Fruit fly (Drosophila melanogaster) whole organism, embryonic: ENCODE data around the gene mEFTs.

Experiments used
- Ada2b ChIP-seq: fragments of 200-800 bp; sonication (Bioruptor generic); IDR thresholded peaks from 2 replicates; pipeline ENCODE4 v1.3.6; 2022; ENCODE audit warnings: missing biosample characterization, missing genetic modification characterization
- CG10366 ChIP-seq: fragments of 200-800 bp; sonication (Bioruptor generic); IDR thresholded peaks from 2 replicates; pipeline ENCODE4 v1.3.6; 2022; ENCODE audit warnings: missing biosample characterization, missing genetic modification characterization
- CG10565 ChIP-seq: fragments of 200-800 bp; sonication (Bioruptor generic); optimal IDR thresholded peaks from 3 replicates; lab custom pipeline; 2016; ENCODE audit warnings: missing biosample characterization, mild to moderate bottlenecking, missing genetic modification characterization
- CG11456 ChIP-seq: fragments of 200-800 bp; sonication (Bioruptor generic); IDR thresholded peaks from 3 replicates; pipeline ENCODE4 v1.3.6; 2022; ENCODE audit warnings: missing biosample characterization, missing genetic modification characterization
- CG11696 ChIP-seq: fragments of 200-800 bp; sonication (Bioruptor generic); IDR thresholded peaks from 2 replicates; pipeline ENCODE4 v1.3.6; 2022; ENCODE audit warnings: missing biosample characterization, missing genetic modification characterization
- CG12391 ChIP-seq: fragments of 200-800 bp; sonication (Bioruptor generic); optimal IDR thresholded peaks from 3 replicates; lab custom pipeline; 2018; ENCODE audit warnings: missing biosample characterization, mild to moderate bottlenecking, missing genetic modification characterization, moderate library complexity
- CG17186 ChIP-seq: fragments of 200-800 bp; sonication (Bioruptor generic); optimal IDR thresholded peaks from 3 replicates; lab custom pipeline; 2017; ENCODE audit warnings: missing biosample characterization, missing genetic modification reagents, missing genetic modification characterization
- CG18262 ChIP-seq: fragments of 200-800 bp; optimal IDR thresholded peaks from 3 replicates; lab custom pipeline; 2019; ENCODE audit warnings: missing biosample characterization, mild to moderate bottlenecking, missing genetic modification characterization, moderate library complexity
- CG18476 ChIP-seq: fragments of 200-800 bp; sonication (Bioruptor generic); optimal IDR thresholded peaks from 2 replicates; lab custom pipeline; 2016; ENCODE audit warnings: missing biosample characterization, mild to moderate bottlenecking, missing genetic modification characterization
- CG18599 ChIP-seq: fragments of 200-800 bp; sonication (Bioruptor generic); optimal IDR thresholded peaks from 3 replicates; lab custom pipeline; 2017; ENCODE audit warnings: missing biosample characterization, missing genetic modification characterization, mild to moderate bottlenecking, moderate library complexity, missing genetic modification reagents
- CG2116 ChIP-seq: fragments of 200-800 bp; sonication (Bioruptor generic); optimal IDR thresholded peaks from 3 replicates; lab custom pipeline; 2018; ENCODE audit warnings: missing biosample characterization, mild to moderate bottlenecking, missing genetic modification characterization
- CG30020 ChIP-seq: fragments of 200-800 bp; optimal IDR thresholded peaks from 2 replicates; lab custom pipeline; 2019; ENCODE audit warnings: missing biosample characterization, mild to moderate bottlenecking, missing genetic modification characterization, moderate library complexity
- CG31441 ChIP-seq: fragments of 200-800 bp; sonication (Bioruptor generic); IDR thresholded peaks from 2 replicates; pipeline ENCODE4 v1.3.6; 2022; ENCODE audit warnings: missing biosample characterization, missing genetic modification characterization
- CG3281 ChIP-seq: fragments of 200-800 bp; sonication (Bioruptor generic); optimal IDR thresholded peaks from 3 replicates; lab custom pipeline; 2017; ENCODE audit warnings: missing biosample characterization, mild to moderate bottlenecking, missing genetic modification characterization
- CG34224 ChIP-seq: fragments of 200-800 bp; sonication (Bioruptor generic); IDR thresholded peaks from 3 replicates; pipeline ENCODE4 v1.3.6; 2022; ENCODE audit warnings: missing biosample characterization, missing genetic modification characterization; ENCODE audit not compliant: partially characterized antibody
- CG3838 ChIP-seq: fragments of 200-800 bp; sonication (Bioruptor generic); optimal IDR thresholded peaks from 3 replicates; lab custom pipeline; 2016; ENCODE audit warnings: missing biosample characterization, missing genetic modification characterization
- CG3995 ChIP-seq: fragments of 200-800 bp; sonication (Bioruptor generic); optimal IDR thresholded peaks from 3 replicates; lab custom pipeline; 2016; ENCODE audit warnings: missing biosample characterization, missing genetic modification characterization
- CG5953 ChIP-seq: fragments of 200-800 bp; sonication (Bioruptor generic); IDR thresholded peaks from 2 replicates; pipeline ENCODE4 v1.3.6; 2022; ENCODE audit warnings: missing biosample characterization, missing genetic modification characterization
- CG8388 ChIP-seq: fragments of 200-800 bp; sonication (Bioruptor generic); optimal IDR thresholded peaks from 2 replicates; lab custom pipeline; 2019; ENCODE audit warnings: missing biosample characterization, mild to moderate bottlenecking, missing genetic modification characterization, moderate library complexity
- CG9609 ChIP-seq: fragments of 200-800 bp; sonication (Bioruptor generic); optimal IDR thresholded peaks from 3 replicates; lab custom pipeline; 2016; ENCODE audit warnings: missing biosample characterization, missing genetic modification characterization
- D19B ChIP-seq: fragments of 200-800 bp; sonication (Bioruptor generic); optimal IDR thresholded peaks from 2 replicates; lab custom pipeline; 2017; ENCODE audit warnings: missing biosample characterization, mild to moderate bottlenecking, missing genetic modification characterization
- Hsf ChIP-seq: fragments of 200-800 bp; sonication (Bioruptor generic); optimal IDR thresholded peaks from 3 replicates; lab custom pipeline; 2016; ENCODE audit warnings: missing biosample characterization, missing genetic modification characterization
- Max ChIP-seq: fragments of 200-800 bp; sonication (Bioruptor generic); optimal IDR thresholded peaks from 2 replicates; lab custom pipeline; 2016; ENCODE audit warnings: missing biosample characterization, mild to moderate bottlenecking, missing genetic modification characterization
- Optix ChIP-seq: fragments of 200-800 bp; sonication (Bioruptor generic); IDR thresholded peaks from 3 replicates; pipeline ENCODE4 v1.3.6; 2022; ENCODE audit warnings: missing biosample characterization, missing genetic modification characterization
- Six4 ChIP-seq: fragments of 200-800 bp; sonication (Bioruptor generic); optimal IDR thresholded peaks from 2 replicates; lab custom pipeline; 2016; ENCODE audit warnings: missing biosample characterization, missing genetic modification characterization
- Sry-β ChIP-seq: fragments of 200-800 bp; sonication (Bioruptor generic); optimal IDR thresholded peaks from 2 replicates; lab custom pipeline; 2018; ENCODE audit warnings: missing biosample characterization, mild to moderate bottlenecking, missing genetic modification characterization, moderate library complexity
- Stat92E ChIP-seq, 3 experiments: fragments of >200 bp in 2 of 3; fragments of 200-800 bp in 1 of 3; sonication (Bioruptor generic) in 1 of 3; optimal IDR thresholded peaks; 2 replicates each; lab custom pipeline; 2017 to 2019; ENCODE audit warnings: missing biosample characterization in 3 of 3, missing genetic modification characterization in 3 of 3, mild to moderate bottlenecking in 1 of 3, moderate library complexity in 1 of 3
- Usf ChIP-seq: fragments of 200-800 bp; sonication (Bioruptor generic); optimal IDR thresholded peaks from 2 replicates; lab custom pipeline; 2017; ENCODE audit warnings: missing genotype, missing biosample characterization, missing genetic modification characterization
- Xrp1 ChIP-seq: fragments of 200-800 bp; sonication (Bioruptor generic); IDR thresholded peaks from 2 replicates; pipeline ENCODE4 v1.3.6; 2022; ENCODE audit warnings: missing biosample characterization, missing genetic modification characterization
- ase ChIP-seq: fragments of 200-800 bp; sonication (Bioruptor generic); IDR thresholded peaks from 3 replicates; pipeline ENCODE4 v1.3.6; 2022; ENCODE audit warnings: missing biosample characterization, missing genetic modification characterization
- bsh ChIP-seq, 2 experiments: fragments of 200-800 bp; sonication (Bioruptor generic); optimal IDR thresholded peaks; 2 replicates each; lab custom pipeline; 2017 to 2018; ENCODE audit warnings: mild to moderate bottlenecking in 2 of 2, missing biosample characterization in 2 of 2, missing genetic modification characterization in 2 of 2, moderate library complexity in 1 of 2
- ci ChIP-seq: fragments of 200-800 bp; sonication (Bioruptor generic); IDR thresholded peaks from 3 replicates; pipeline ENCODE4 v1.3.6; 2022; ENCODE audit warnings: missing biosample characterization, missing genetic modification characterization
- fru ChIP-seq: fragments of >200 bp; optimal IDR thresholded peaks from 2 replicates; lab custom pipeline; 2017
- fu2 ChIP-seq: fragments of 200-800 bp; sonication (Bioruptor generic); optimal IDR thresholded peaks from 2 replicates; lab custom pipeline; 2016; ENCODE audit warnings: missing biosample characterization, missing genetic modification characterization
- gce ChIP-seq: fragments of 200-800 bp; sonication (Bioruptor generic); IDR thresholded peaks from 3 replicates; pipeline ENCODE4 v1.3.6; 2022; ENCODE audit warnings: missing biosample characterization, missing genetic modification characterization
- grau ChIP-seq: fragments of 200-800 bp; optimal IDR thresholded peaks from 3 replicates; lab custom pipeline; 2019; ENCODE audit warnings: missing biosample characterization, mild to moderate bottlenecking, missing genetic modification characterization, moderate library complexity
- gsb ChIP-seq: fragments of 200-800 bp; sonication (Bioruptor generic); IDR thresholded peaks from 2 replicates; pipeline ENCODE4 v1.3.6; 2022; ENCODE audit warnings: missing biosample characterization, missing genetic modification characterization
- her ChIP-seq: fragments of 200-800 bp; sonication (Bioruptor generic); optimal IDR thresholded peaks from 2 replicates; lab custom pipeline; 2016; ENCODE audit warnings: missing biosample characterization, missing genetic modification characterization
- hkb ChIP-seq, 2 experiments: fragments of 200-800 bp in 1 of 2; fragments of >200 bp in 1 of 2; sonication (Bioruptor generic) in 1 of 2; IDR thresholded peaks in 1 of 2; optimal IDR thresholded peaks in 1 of 2; 2 replicates each; pipeline versions ENCODE4 v1.3.6 to Lab custom; 2017 to 2022; ENCODE audit warnings: missing biosample characterization in 1 of 2, missing genetic modification characterization in 1 of 2
- inv ChIP-seq: fragments of 200-800 bp; sonication (Bioruptor generic); IDR thresholded peaks from 2 replicates; pipeline ENCODE4 v1.3.6; 2022; ENCODE audit warnings: missing biosample characterization, missing genetic modification characterization; ENCODE audit not compliant: partially characterized antibody
- lmd ChIP-seq: fragments of 200-800 bp; sonication (Bioruptor generic); IDR thresholded peaks from 2 replicates; pipeline ENCODE4 v1.3.6; 2022; ENCODE audit warnings: missing biosample characterization, missing genetic modification characterization
- luna ChIP-seq: fragments of 200-800 bp; sonication (Bioruptor generic); optimal IDR thresholded peaks from 2 replicates; lab custom pipeline; 2016; ENCODE audit warnings: missing biosample characterization, missing genetic modification characterization
- maf-S ChIP-seq: fragments of 200-800 bp; sonication (Bioruptor generic); optimal IDR thresholded peaks from 2 replicates; lab custom pipeline; 2016; ENCODE audit warnings: missing biosample characterization, missing genetic modification characterization
- mirr ChIP-seq: fragments of 200-800 bp; sonication (Bioruptor generic); optimal IDR thresholded peaks from 3 replicates; lab custom pipeline; 2018; ENCODE audit warnings: missing biosample characterization, mild to moderate bottlenecking, missing genetic modification characterization
- nom ChIP-seq: fragments of 200-800 bp; sonication (Bioruptor generic); optimal IDR thresholded peaks from 2 replicates; lab custom pipeline; 2017; ENCODE audit warnings: missing biosample characterization, missing genetic modification characterization, mild to moderate bottlenecking, moderate library complexity, missing genetic modification reagents
- otp ChIP-seq: fragments of 200-800 bp; sonication (Bioruptor generic); IDR thresholded peaks from 3 replicates; pipeline ENCODE4, ENCODE4 v1.3.6; 2022; ENCODE audit warnings: missing biosample characterization, missing genetic modification characterization
- phol ChIP-seq: fragments of 200-800 bp; sonication (Bioruptor generic); optimal IDR thresholded peaks from 3 replicates; lab custom pipeline; 2018; ENCODE audit warnings: missing biosample characterization, mild to moderate bottlenecking, missing genetic modification characterization, moderate library complexity
- pros ChIP-seq: fragments of 200-800 bp; sonication (Bioruptor generic); optimal IDR thresholded peaks from 3 replicates; lab custom pipeline; 2019; ENCODE audit warnings: missing biosample characterization, mild to moderate bottlenecking, missing genetic modification characterization, moderate library complexity
- twi ChIP-seq: fragments of 200-800 bp; optimal IDR thresholded peaks from 2 replicates; lab custom pipeline; 2019; ENCODE audit warnings: missing biosample characterization, mild to moderate bottlenecking, missing genetic modification characterization, moderate library complexity
- zfh1 ChIP-seq: fragments of 200-800 bp; sonication (Bioruptor generic); IDR thresholded peaks from 3 replicates; pipeline ENCODE4 v1.3.6; 2022; ENCODE audit warnings: missing biosample characterization, missing genetic modification characterization

Gene mEFTs

DNA sequence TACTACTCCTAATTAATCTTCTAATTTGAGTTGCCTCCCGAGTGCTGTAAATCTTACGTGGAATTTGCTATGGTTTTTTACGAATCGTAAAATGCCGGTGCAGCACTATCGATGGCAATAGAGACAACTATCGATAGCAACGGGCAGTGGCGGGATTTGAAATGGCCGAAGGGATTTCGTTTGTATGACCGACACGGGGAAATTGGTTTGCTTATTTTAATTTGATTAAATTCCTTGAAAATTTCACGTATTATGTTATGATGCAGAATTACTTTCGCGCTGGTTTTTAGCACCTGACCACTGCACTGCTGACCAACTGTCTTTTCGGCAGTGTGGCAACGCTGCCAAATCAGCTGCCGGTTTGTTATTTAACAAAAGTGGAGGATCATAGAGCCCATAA lies 16.7 kb downstream of the mEFTs start, which contains the start of the genes GCS2beta and CG5131 (continued):
- TF ChIP-seq CG17186 (GFP tag; lab: Kevin White, UChicago) (peak; percentile 90), zfh1 (peak; percentile 96), grau (tag; lab: Kevin White, UChicago) (peak; percentile 92), CG30020 (tag; lab: Kevin White, UChicago) (peak; percentile 66), bsh (GFP tag; optimal IDR thresholded peaks at IDR 0.05; lab: Kevin White, UChicago) (peak; percentile 18 to 87), CG12391 (peak; percentile 91), CG18476 (GFP tag; lab: Kevin White, UChicago) (peak; percentile 89), CG34224 (peak; percentile 90), ase (GFP tag; lab: Robert Waterston, UW) (peak; percentile 92), inv (peak; percentile 88), mirr (GFP tag; lab: Kevin White, UChicago) (peak; percentile 76), CG10565 (GFP tag; lab: Kevin White, UChicago) (peak; percentile 61), CG10366 (GFP tag; lab: Robert Waterston, UW) (peak; percentile 93), fru (lab: Kevin White, UChicago) (no peak), CG11696 (peak; percentile 69), pros (GFP tag; lab: Kevin White, UChicago) (no peak), maf-S (GFP tag; lab: Kevin White, UChicago) (peak; percentile 95), CG18262 (tag; lab: Kevin White, UChicago) (peak; percentile 81), CG9609 (GFP tag; lab: Kevin White, UChicago) (peak; percentile 97), her (GFP tag; lab: Kevin White, UChicago) (peak; percentile 92), lmd (GFP tag; lab: Robert Waterston, UW) (peak; percentile 95), Sry-β (GFP tag; lab: Kevin White, UChicago) (peak; percentile 23), luna (GFP tag; lab: Kevin White, UChicago) (peak; percentile 92), Ada2b (GFP tag; lab: Robert Waterston, UW) (peak; percentile 94), CG18599 (peak; percentile 92), nom (GFP tag; lab: Kevin White, UChicago) (no peak), Optix (GFP tag; lab: Robert Waterston, UW) (peak; percentile 94), Usf (GFP tag; lab: Kevin White, UChicago) (peak; percentile 81), CG11456 (peak; percentile 97), CG3281 (GFP tag; lab: Kevin White, UChicago) (peak; percentile 89), twi (tag; lab: Kevin White, UChicago) (peak; percentile 79), Xrp1 (GFP tag; lab: Robert Waterston, UW) (peak; percentile 92), CG3995 (peak; percentile 71), D19B (GFP tag; lab: Kevin White, UChicago) (peak; percentile 81), Max (peak; percentile 95), gce (GFP tag; lab: Robert Waterston, UW) (0 out of 3 replicates have a peak, but pooled peaks have one; percentile 68), CG8388 (peak; percentile 82), CG31441 (peak; percentile 81), fu2 (GFP tag; lab: Kevin White, UChicago) (peak; percentile 97), Stat92E (GFP tag; optimal IDR thresholded peaks at IDR 0.05; lab: Kevin White, UChicago) (peak in 1 of 3 experiments; percentile 2), CG2116 (peak; percentile 90), CG3838 (peak; percentile 71), gsb (peak; percentile 89), hkb (optimal IDR thresholded peaks at IDR 0.05; lab: Kevin White, UChicago) (peak; percentile 71), hkb (GFP tag; IDR thresholded peaks at IDR 0.05; lab: Robert Waterston, UW) (peak; percentile 93), phol (tag; lab: Kevin White, UChicago) (peak; percentile 95), Six4 (GFP tag; lab: Kevin White, UChicago) (peak; percentile 90), Hsf (peak; percentile 96), ci (peak; percentile 95), CG5953 (GFP tag; lab: Robert Waterston, UW) (peak; percentile 80), otp (GFP tag; lab: Robert Waterston, UW) (peak; percentile 75; the same call in 2 of the 3 replicates)
